ENCODE assay signal across 2 worm cellular contexts in the genomic region with DNA sequence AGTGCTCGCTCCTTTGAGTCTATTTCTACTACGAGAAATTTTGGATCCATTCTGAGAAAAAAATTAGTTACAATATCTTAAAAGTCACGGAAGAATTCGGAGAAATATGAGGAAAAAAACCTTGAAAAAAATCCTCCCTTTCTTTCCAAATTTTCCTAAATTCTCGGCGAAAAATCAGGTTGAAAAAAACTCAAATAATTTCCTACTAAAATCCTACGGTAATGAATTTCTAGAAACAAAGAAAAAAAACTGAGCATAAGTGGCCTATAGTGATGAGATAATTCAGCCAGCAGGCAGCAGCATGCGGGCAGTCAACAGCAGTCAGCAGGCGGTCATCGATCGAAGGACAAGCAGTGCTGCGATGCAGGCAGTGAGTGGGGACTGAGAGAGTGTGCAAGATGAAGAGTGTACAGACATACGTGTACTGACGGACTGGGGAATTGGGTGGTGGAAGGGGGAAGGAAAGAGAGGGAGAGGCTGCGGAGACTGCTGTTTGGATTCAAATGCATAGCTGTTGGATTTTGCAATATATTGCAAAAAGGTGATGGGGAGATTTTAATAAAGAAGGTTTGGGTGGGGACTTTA.
TF ChIP-seq lines count a peak whose summit lies in the region.

Gene lir-3, minus strand, starts transcription at position 51 of the 585 bp plus-strand sequence.

TF ChIP-seq in whole organism, L1 larva, 84 proteins besides CTCF, POLR2A, EP300 and RAD21 (continued from another document):
- peak; percentile 51 for TF ChIP-seq nhr-47 (tag; optimal IDR thresholded peaks at IDR 0.05; lab: Kevin White, UChicago)
- peak in 1 of 2 experiments; percentile 24 for TF ChIP-seq lin-35 (GFP tag; optimal IDR thresholded peaks at IDR 0.05; lab: Kevin White, UChicago)
- TF ChIP-seq nhr-19 (GFP tag; conservative IDR thresholded peaks at IDR 0.05; lab: Robert Waterston, UW) = peak; percentile 15; the same call in 1 of the 2 replicates
- TF ChIP-seq nhr-84 (tag; optimal IDR thresholded peaks at IDR 0.05; lab: Kevin White, UChicago) = no peak

TF ChIP-seq in whole organism, L3 larva, 47 proteins besides CTCF, POLR2A, EP300 and RAD21 (continued from another document):
- no peak for TF ChIP-seq sea-2 (GFP tag; optimal IDR thresholded peaks at IDR 0.05; lab: Kevin White, UChicago)
- peak; percentile 68 for TF ChIP-seq egl-5 (tag; optimal IDR thresholded peaks at IDR 0.05; lab: Kevin White, UChicago)
- TF ChIP-seq ceh-28 (tag; optimal IDR thresholded peaks at IDR 0.05; lab: Kevin White, UChicago) = peak; percentile 30
- peak; percentile 21 for TF ChIP-seq snpc-4 (tag; optimal IDR thresholded peaks at IDR 0.05; lab: Kevin White, UChicago)
- no peak for TF ChIP-seq eor-1 (tag; optimal IDR thresholded peaks at IDR 0.05; lab: Kevin White, UChicago)
- TF ChIP-seq pha-4 (tag; optimal IDR thresholded peaks at IDR 0.05; lab: Kevin White, UChicago) = no peak
- TF ChIP-seq ceh-9 (tag; optimal IDR thresholded peaks at IDR 0.05; lab: Kevin White, UChicago) = no peak
- no peak for TF ChIP-seq jun-1 (tag; optimal IDR thresholded peaks at IDR 0.05; lab: Kevin White, UChicago)
- no peak for TF ChIP-seq ceh-82 (tag; optimal IDR thresholded peaks at IDR 0.05; lab: Kevin White, UChicago)
- peak; percentile 46 for TF ChIP-seq lin-15B (tag; optimal IDR thresholded peaks at IDR 0.05; lab: Kevin White, UChicago)
- TF ChIP-seq nhr-28 (tag; optimal IDR thresholded peaks at IDR 0.05; lab: Kevin White, UChicago) = no peak
- no peak for TF ChIP-seq nhr-67 (tag; optimal IDR thresholded peaks at IDR 0.05; lab: Kevin White, UChicago)
- TF ChIP-seq nhr-11 (tag; optimal IDR thresholded peaks at IDR 0.05; lab: Kevin White, UChicago) = no peak
- no peak for TF ChIP-seq tbx-2 (tag; optimal IDR thresholded peaks at IDR 0.05; lab: Kevin White, UChicago)
- TF ChIP-seq fkh-10 (GFP tag; optimal IDR thresholded peaks at IDR 0.05; lab: Kevin White, UChicago) = no peak
- no peak for TF ChIP-seq zag-1 (tag; optimal IDR thresholded peaks at IDR 0.05; lab: Kevin White, UChicago)
- no peak for TF ChIP-seq ama-1 (optimal IDR thresholded peaks at IDR 0.05; lab: Kevin White, UChicago)
- peak; percentile 10 for TF ChIP-seq elt-2 (tag; optimal IDR thresholded peaks at IDR 0.05; lab: Kevin White, UChicago)
- no peak for TF ChIP-seq ZK546.5 (tag; optimal IDR thresholded peaks at IDR 0.05; lab: Kevin White, UChicago)
